Worm (Caenorhabditis elegans): ENCODE results near the gene srd-18.

Gene srd-18

ce11 chrV:13396426-13396825, 30.2 kb downstream of the srd-18 start:
- peak; percentile 67 for TF ChIP-seq zfh-2 (GFP tag; conservative IDR thresholded peaks at IDR 0.05)
- no peak for TF ChIP-seq nfya-2 (GFP tag; IDR thresholded peaks at IDR 0.05)
- TF ChIP-seq ets-4 (GFP tag; optimal IDR thresholded peaks at IDR 0.05): no peak
- no peak for TF ChIP-seq ztf-18 (tag; optimal IDR thresholded peaks at IDR 0.05)
- no peak for TF ChIP-seq F55B11.4 (tag; optimal IDR thresholded peaks at IDR 0.05; ENCODE audit: borderline replicate concordance, insufficient read depth)
- peak; percentile 59 for TF ChIP-seq somi-1 (GFP tag; optimal IDR thresholded peaks at IDR 0.05)
- no peak for TF ChIP-seq pbrm-1 (GFP tag; IDR thresholded peaks at IDR 0.05)
- no peak for TF ChIP-seq nhr-80 (tag; optimal IDR thresholded peaks at IDR 0.05)
- TF ChIP-seq egrh-3 (GFP tag; IDR thresholded peaks at IDR 0.05): no peak
- TF ChIP-seq Y53F4B.3 (GFP tag; IDR thresholded peaks at IDR 0.05): no peak
- TF ChIP-seq ceh-79 (tag; optimal IDR thresholded peaks at IDR 0.05): peak; percentile 8
- no peak for TF ChIP-seq rpc-1 (optimal IDR thresholded peaks at IDR 0.05)
- no peak for TF ChIP-seq rpc-1 (tag; optimal IDR thresholded peaks at IDR 0.05)
- TF ChIP-seq rcor-1 (GFP tag; IDR thresholded peaks at IDR 0.05): 0 out of 2 replicates have a peak, but pooled peaks have one; percentile 16
- no peak for TF ChIP-seq nfya-1 (tag; optimal IDR thresholded peaks at IDR 0.05; ENCODE audit: borderline replicate concordance, insufficient read depth)
- TF ChIP-seq ceh-27 (GFP tag; optimal IDR thresholded peaks at IDR 0.05): peak; percentile 80
- TF ChIP-seq ekl-4 (GFP tag; IDR thresholded peaks at IDR 0.05): no peak
- TF ChIP-seq mes-4 (tag; optimal IDR thresholded peaks at IDR 0.05): no peak
- no peak for TF ChIP-seq mcd-1 (GFP tag; IDR thresholded peaks at IDR 0.05)

ce11 chrV:13394968-13395367, 31.7 kb downstream of the srd-18 start:
- TF ChIP-seq pbrm-1 (GFP tag; IDR thresholded peaks at IDR 0.05): 0 out of 2 replicates have a peak, but pooled peaks have one; percentile 29
- no peak for TF ChIP-seq rcor-1 (GFP tag; IDR thresholded peaks at IDR 0.05)
- no peak for TF ChIP-seq rec-8 (tag; optimal IDR thresholded peaks at IDR 0.05)

DNA sequence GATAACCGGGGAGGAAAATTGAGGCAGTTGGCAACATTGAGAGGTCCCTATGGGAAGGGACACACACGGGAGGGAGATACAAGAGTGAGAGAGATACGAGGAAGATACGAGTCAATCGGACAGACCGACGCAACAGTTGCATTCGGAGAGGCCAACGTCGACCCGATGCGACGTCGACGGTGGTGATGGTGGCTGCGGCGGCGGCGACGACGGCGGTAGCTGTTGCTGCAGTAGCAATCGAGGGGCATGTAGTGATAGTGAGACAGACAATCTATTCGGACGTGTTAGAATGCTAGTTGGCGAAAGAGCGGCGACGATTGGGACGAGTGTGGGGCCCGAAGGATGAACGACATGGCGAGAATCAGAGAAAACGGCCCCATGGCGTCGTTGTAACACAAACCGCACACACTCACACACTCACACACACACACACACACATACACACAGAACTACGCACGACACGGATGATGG, 33.3 kb downstream of the srd-18 start:
- TF ChIP-seq hlh-12 (tag; optimal IDR thresholded peaks at IDR 0.05): no peak
- no peak for TF ChIP-seq rec-8 (tag; optimal IDR thresholded peaks at IDR 0.05)
- TF ChIP-seq ztf-25 (GFP tag; IDR thresholded peaks at IDR 0.05): no peak
- no peak for TF ChIP-seq nhr-179 (tag; optimal IDR thresholded peaks at IDR 0.05)
- TF ChIP-seq nfyb-1 (GFP tag; IDR thresholded peaks at IDR 0.05): 0 out of 2 replicates have a peak, but pooled peaks have one; percentile 27
- peak; percentile 55 for TF ChIP-seq dox-1 (GFP tag; IDR thresholded peaks at IDR 0.05)
- TF ChIP-seq egrh-3 (GFP tag; IDR thresholded peaks at IDR 0.05): peak; percentile 16; the same call in 1 of the 2 replicates
- no peak for TF ChIP-seq B0019.2 (GFP tag; conservative IDR thresholded peaks at IDR 0.05)
- TF ChIP-seq F22D6.2 (tag; optimal IDR thresholded peaks at IDR 0.05): no peak
- peak; percentile 91 for TF ChIP-seq zfh-2 (GFP tag; conservative IDR thresholded peaks at IDR 0.05)
- TF ChIP-seq ceh-40 (GFP tag; IDR thresholded peaks at IDR 0.05): no peak
- no peak for TF ChIP-seq sea-2 (GFP tag; IDR thresholded peaks at IDR 0.05)
- TF ChIP-seq fkh-3 (tag; optimal IDR thresholded peaks at IDR 0.05): no peak
- peak; percentile 3 for TF ChIP-seq chd-7 (tag; optimal IDR thresholded peaks at IDR 0.05)
- TF ChIP-seq Y53G8AR.9 (GFP tag; conservative IDR thresholded peaks at IDR 0.05): no peak
- TF ChIP-seq ceh-91 (GFP tag; IDR thresholded peaks at IDR 0.05): no peak
- TF ChIP-seq sptf-2 (GFP tag; optimal IDR thresholded peaks at IDR 0.05): no peak
- TF ChIP-seq K11D2.4 (GFP tag; IDR thresholded peaks at IDR 0.05): 0 out of 2 replicates have a peak, but pooled peaks have one; percentile 13
- no peak for TF ChIP-seq attf-3 (GFP tag; conservative IDR thresholded peaks at IDR 0.05)
- no peak for TF ChIP-seq unc-130 (GFP tag; optimal IDR thresholded peaks at IDR 0.05)
- TF ChIP-seq mcd-1 (GFP tag; IDR thresholded peaks at IDR 0.05): no peak
- TF ChIP-seq B0035.1 (tag; optimal IDR thresholded peaks at IDR 0.05): no peak
- peak; percentile 53 for TF ChIP-seq somi-1 (GFP tag; optimal IDR thresholded peaks at IDR 0.05)
- no peak for TF ChIP-seq pbrm-1 (GFP tag; IDR thresholded peaks at IDR 0.05)
- no peak for TF ChIP-seq dpl-1 (GFP tag; optimal IDR thresholded peaks at IDR 0.05)
- TF ChIP-seq rpc-1 (optimal IDR thresholded peaks at IDR 0.05): no peak
- no peak for TF ChIP-seq rpc-1 (tag; optimal IDR thresholded peaks at IDR 0.05)
- no peak for TF ChIP-seq madf-3 (GFP tag; IDR thresholded peaks at IDR 0.05)
- no peak for TF ChIP-seq hlh-26 (GFP tag; conservative IDR thresholded peaks at IDR 0.05)
- peak; percentile 8 for TF ChIP-seq ztf-26 (tag; optimal IDR thresholded peaks at IDR 0.05)
- TF ChIP-seq lin-54 (GFP tag; optimal IDR thresholded peaks at IDR 0.05): no peak
- TF ChIP-seq T07F8.4 (tag; optimal IDR thresholded peaks at IDR 0.05): no peak
- no peak for TF ChIP-seq snpc-4 (GFP tag; optimal IDR thresholded peaks at IDR 0.05)
- no peak for TF ChIP-seq snpc-4 (tag; optimal IDR thresholded peaks at IDR 0.05)
